Fruit fly (Drosophila melanogaster) whole organism, embryonic: ENCODE measurements around the gene Mal-B1.

Experiments
- Abd-B ChIP-seq: fragments of 200-800 bp; sonication (Bioruptor generic); optimal IDR thresholded peaks from 2 replicates; lab custom pipeline; 2018; ENCODE audit warnings: missing biosample characterization, mild to moderate bottlenecking, missing genetic modification characterization, moderate library complexity
- CG10431 ChIP-seq: fragments of 200-800 bp; sonication (Bioruptor generic); optimal IDR thresholded peaks from 3 replicates; lab custom pipeline; 2018; ENCODE audit warnings: missing biosample characterization, mild to moderate bottlenecking, missing genetic modification characterization
- CG10543 ChIP-seq: fragments of 200-800 bp; sonication (Bioruptor generic); optimal IDR thresholded peaks from 3 replicates; lab custom pipeline; 2017; ENCODE audit warnings: missing biosample characterization, mild to moderate bottlenecking, missing genetic modification characterization, moderate library complexity
- CG11085 ChIP-seq: fragments of 200-800 bp; sonication (Bioruptor generic); IDR thresholded peaks from 2 replicates; pipeline ENCODE4 v1.3.6; 2022; ENCODE audit warnings: missing biosample characterization, missing genetic modification characterization
- CG11695 ChIP-seq: fragments of 200-800 bp; sonication (Bioruptor generic); IDR thresholded peaks from 3 replicates; pipeline ENCODE4 v1.3.6; 2022; ENCODE audit warnings: missing biosample characterization, missing genetic modification characterization
- CG14050 ChIP-seq: fragments of 200-800 bp; sonication (Bioruptor generic); IDR thresholded peaks from 3 replicates; pipeline ENCODE4 v1.3.6; 2022; ENCODE audit warnings: missing biosample characterization, missing genetic modification characterization
- CG15601 ChIP-seq: fragments of 200-800 bp; sonication (Bioruptor generic); optimal IDR thresholded peaks from 3 replicates; lab custom pipeline; 2019; ENCODE audit warnings: missing biosample characterization, mild to moderate bottlenecking, missing genetic modification characterization, moderate library complexity
- CG17802 ChIP-seq: fragments of 200-800 bp; sonication (Bioruptor generic); optimal IDR thresholded peaks from 2 replicates; lab custom pipeline; 2018; ENCODE audit warnings: missing biosample characterization, mild to moderate bottlenecking, missing genetic modification characterization, moderate library complexity
- CG18599 ChIP-seq: fragments of 200-800 bp; sonication (Bioruptor generic); optimal IDR thresholded peaks from 3 replicates; lab custom pipeline; 2017; ENCODE audit warnings: missing biosample characterization, missing genetic modification characterization, mild to moderate bottlenecking, moderate library complexity, missing genetic modification reagents
- CG33213 ChIP-seq: fragments of 200-800 bp; sonication (Bioruptor generic); optimal IDR thresholded peaks from 3 replicates; lab custom pipeline; 2016; ENCODE audit warnings: missing biosample characterization, missing genetic modification characterization
- CG3995 ChIP-seq: fragments of 200-800 bp; sonication (Bioruptor generic); optimal IDR thresholded peaks from 3 replicates; lab custom pipeline; 2016; ENCODE audit warnings: missing biosample characterization, missing genetic modification characterization
- CG4328 ChIP-seq: fragments of 200-800 bp; sonication (Bioruptor generic); optimal IDR thresholded peaks from 3 replicates; lab custom pipeline; 2017; ENCODE audit warnings: missing biosample characterization, missing genetic modification reagents, missing genetic modification characterization
- CG4617 ChIP-seq: fragments of 200-800 bp; sonication (Bioruptor generic); optimal IDR thresholded peaks from 3 replicates; lab custom pipeline; 2016; ENCODE audit warnings: missing biosample characterization, missing genetic modification characterization, borderline replicate concordance
- CG7271 ChIP-seq: fragments of 200-800 bp; sonication (Bioruptor generic); optimal IDR thresholded peaks from 2 replicates; lab custom pipeline; 2018; ENCODE audit warnings: missing biosample characterization, mild to moderate bottlenecking, missing genetic modification characterization, moderate library complexity
- CG7987 ChIP-seq: fragments of 200-800 bp; sonication (Bioruptor generic); optimal IDR thresholded peaks from 2 replicates; lab custom pipeline; 2018; ENCODE audit warnings: missing biosample characterization, mild to moderate bottlenecking, missing genetic modification characterization, moderate library complexity
- CG8765 ChIP-seq: fragments of 200-800 bp; sonication (Bioruptor generic); IDR thresholded peaks from 2 replicates; pipeline ENCODE4 v1.3.6; 2022; ENCODE audit warnings: missing biosample characterization, missing genetic modification characterization
- CG9797 ChIP-seq: fragments of 200-800 bp; sonication (Bioruptor generic); optimal IDR thresholded peaks from 3 replicates; lab custom pipeline; 2018; ENCODE audit warnings: missing biosample characterization, mild to moderate bottlenecking, missing genetic modification characterization
- CHES-1-like ChIP-seq: fragments of 200-800 bp; sonication (Bioruptor generic); optimal IDR thresholded peaks from 2 replicates; lab custom pipeline; 2016; ENCODE audit warnings: missing biosample characterization, missing genetic modification characterization
- Camta ChIP-seq: fragments of 200-800 bp; sonication (Bioruptor generic); optimal IDR thresholded peaks from 2 replicates; lab custom pipeline; 2016; ENCODE audit warnings: missing biosample characterization, missing genetic modification characterization
- Doc2 ChIP-seq: fragments of 200-800 bp; sonication (Bioruptor generic); IDR thresholded peaks from 2 replicates; pipeline ENCODE4 v1.3.6; 2022; ENCODE audit warnings: missing biosample characterization, missing genetic modification characterization
- E2f2 ChIP-seq: fragments of 200-800 bp; sonication (Bioruptor generic); IDR thresholded peaks from 2 replicates; pipeline ENCODE4 v1.3.6; 2022; ENCODE audit warnings: missing biosample characterization, missing genetic modification characterization
- ERR ChIP-seq: fragments of 200-800 bp; sonication (Bioruptor generic); optimal IDR thresholded peaks from 2 replicates; lab custom pipeline; 2016; ENCODE audit warnings: missing biosample characterization, missing genetic modification characterization
- Fer3 ChIP-seq: fragments of 200-800 bp; sonication (Bioruptor generic); optimal IDR thresholded peaks from 2 replicates; lab custom pipeline; 2018; ENCODE audit warnings: missing biosample characterization, mild to moderate bottlenecking, missing genetic modification characterization, moderate library complexity
- Gsc ChIP-seq: fragments of 200-800 bp; sonication (Bioruptor generic); IDR thresholded peaks from 2 replicates; pipeline ENCODE4 v1.3.6; 2022; ENCODE audit warnings: missing biosample characterization, missing genetic modification characterization
- Gug ChIP-seq: fragments of 200-800 bp; sonication (Bioruptor generic); IDR thresholded peaks from 4 replicates; pipeline ENCODE4 v1.3.6; 2022; ENCODE audit warnings: missing biosample characterization, missing genetic modification characterization
- Hr51 ChIP-seq, 2 experiments: fragments of 200-800 bp; sonication (Bioruptor generic); optimal IDR thresholded peaks; 2 replicates in 1 of 2; 3 replicates in 1 of 2; lab custom pipeline; 2016 to 2018; ENCODE audit warnings: missing biosample characterization in 2 of 2, missing genetic modification characterization in 2 of 2, mild to moderate bottlenecking in 1 of 2, moderate library complexity in 1 of 2
- Hsf ChIP-seq: fragments of 200-800 bp; sonication (Bioruptor generic); optimal IDR thresholded peaks from 3 replicates; lab custom pipeline; 2016; ENCODE audit warnings: missing biosample characterization, missing genetic modification characterization
- Max ChIP-seq: fragments of 200-800 bp; sonication (Bioruptor generic); optimal IDR thresholded peaks from 2 replicates; lab custom pipeline; 2016; ENCODE audit warnings: missing biosample characterization, mild to moderate bottlenecking, missing genetic modification characterization
- Oaz ChIP-seq: fragments of 200-800 bp; sonication (Bioruptor generic); IDR thresholded peaks from 2 replicates; pipeline ENCODE4 v1.3.6; 2022; ENCODE audit warnings: missing biosample characterization, missing genetic modification characterization
- abd-A ChIP-seq: fragments of 200-800 bp; sonication (Bioruptor generic); optimal IDR thresholded peaks from 3 replicates; lab custom pipeline; 2019; ENCODE audit warnings: missing biosample characterization, mild to moderate bottlenecking, missing genetic modification characterization, moderate library complexity
- ase ChIP-seq: fragments of 200-800 bp; sonication (Bioruptor generic); IDR thresholded peaks from 3 replicates; pipeline ENCODE4 v1.3.6; 2022; ENCODE audit warnings: missing biosample characterization, missing genetic modification characterization
- bab2 ChIP-seq: fragments of 200-800 bp; sonication (Bioruptor generic); optimal IDR thresholded peaks from 2 replicates; lab custom pipeline; 2016; ENCODE audit warnings: missing biosample characterization, missing genetic modification characterization
- bbx ChIP-seq: fragments of 200-800 bp; sonication (Bioruptor generic); IDR thresholded peaks from 2 replicates; pipeline ENCODE4 v1.3.6; 2022; ENCODE audit warnings: missing biosample characterization, missing genetic modification characterization; ENCODE audit not compliant: partially characterized antibody
- bigmax ChIP-seq: fragments of 200-800 bp; sonication (Bioruptor generic); optimal IDR thresholded peaks from 2 replicates; lab custom pipeline; 2018; ENCODE audit warnings: missing biosample characterization, mild to moderate bottlenecking, missing genetic modification characterization
- btn ChIP-seq: fragments of 200-800 bp; sonication (Bioruptor generic); optimal IDR thresholded peaks from 2 replicates; lab custom pipeline; 2016; ENCODE audit warnings: missing biosample characterization, missing genetic modification characterization
- cad ChIP-seq: fragments of >200 bp; optimal IDR thresholded peaks from 2 replicates; lab custom pipeline; 2017; ENCODE audit warnings: missing biosample characterization, missing genetic modification characterization
- caup ChIP-seq: fragments of 200-800 bp; sonication (Bioruptor generic); optimal IDR thresholded peaks from 3 replicates; lab custom pipeline; 2017; ENCODE audit warnings: missing biosample characterization, mild to moderate bottlenecking, missing genetic modification characterization, moderate library complexity; ENCODE audit not compliant: severe bottlenecking
- chinmo ChIP-seq: fragments of 200-800 bp; sonication (Bioruptor generic); IDR thresholded peaks from 4 replicates; pipeline ENCODE4 v1.3.6; 2022; ENCODE audit warnings: missing biosample characterization, missing genetic modification characterization; ENCODE audit not compliant: partially characterized antibody
- danr ChIP-seq: fragments of 200-800 bp; sonication (Bioruptor generic); IDR thresholded peaks from 2 replicates; pipeline ENCODE4 v1.3.6; 2022; ENCODE audit warnings: missing biosample characterization, missing genetic modification characterization
- exex ChIP-seq: fragments of 200-800 bp; sonication (Bioruptor generic); optimal IDR thresholded peaks from 4 replicates; lab custom pipeline; 2018; ENCODE audit warnings: missing biosample characterization, mild to moderate bottlenecking, missing genetic modification characterization, moderate library complexity
- fd3F ChIP-seq: fragments of 200-800 bp; sonication (Bioruptor generic); optimal IDR thresholded peaks from 2 replicates; lab custom pipeline; 2018; ENCODE audit warnings: missing biosample characterization, mild to moderate bottlenecking, missing genetic modification characterization, moderate library complexity
- lbe ChIP-seq: fragments of 200-800 bp; sonication (Bioruptor generic); optimal IDR thresholded peaks from 2 replicates; lab custom pipeline; 2016; ENCODE audit warnings: missing biosample characterization, mild to moderate bottlenecking, missing genetic modification characterization
- nau ChIP-seq: fragments of 200-800 bp; sonication (Bioruptor generic); optimal IDR thresholded peaks from 3 replicates; lab custom pipeline; 2017; ENCODE audit warnings: missing biosample characterization, mild to moderate bottlenecking, missing genetic modification characterization, missing genetic modification reagents
- pb ChIP-seq: fragments of 200-800 bp; sonication (Bioruptor generic); optimal IDR thresholded peaks from 3 replicates; lab custom pipeline; 2016; ENCODE audit warnings: missing biosample characterization, missing genetic modification characterization
- ranshi ChIP-seq: fragments of 200-800 bp; sonication (Bioruptor generic); IDR thresholded peaks from 2 replicates; pipeline ENCODE4 v1.3.6; 2022; ENCODE audit warnings: missing biosample characterization, missing genetic modification characterization
- sens-2 ChIP-seq: fragments of 200-800 bp; sonication (Bioruptor generic); IDR thresholded peaks from 2 replicates; pipeline ENCODE4 v1.3.6; 2022; ENCODE audit warnings: missing biosample characterization, missing genetic modification characterization
- sim ChIP-seq: fragments of 200-800 bp; sonication (Bioruptor generic); IDR thresholded peaks from 2 replicates; pipeline ENCODE4 v1.3.6; 2022; ENCODE audit warnings: missing biosample characterization, missing genetic modification characterization
- stc ChIP-seq: fragments of 200-800 bp; sonication (Bioruptor generic); IDR thresholded peaks from 2 replicates; pipeline ENCODE4 v1.3.6; 2022; ENCODE audit warnings: missing biosample characterization, missing genetic modification characterization
- unpg ChIP-seq: fragments of 200-800 bp; sonication (Bioruptor generic); optimal IDR thresholded peaks from 3 replicates; lab custom pipeline; 2018; ENCODE audit warnings: missing biosample characterization, mild to moderate bottlenecking, missing genetic modification characterization, moderate library complexity
- zf30C ChIP-seq: fragments of 200-800 bp; sonication (Bioruptor generic); optimal IDR thresholded peaks from 3 replicates; lab custom pipeline; 2018; ENCODE audit warnings: missing biosample characterization, mild to moderate bottlenecking, missing genetic modification characterization
- zfh1 ChIP-seq: fragments of 200-800 bp; sonication (Bioruptor generic); IDR thresholded peaks from 3 replicates; pipeline ENCODE4 v1.3.6; 2022; ENCODE audit warnings: missing biosample characterization, missing genetic modification characterization

Gene Mal-B1

dm6 chr2L:11816376-11816775 is 30.6 kb upstream of the Mal-B1 start (continued):
- TF ChIP-seq unpg, result peak; percentile 94
- TF ChIP-seq CHES-1-like, result peak; percentile 91
- TF ChIP-seq Fer3 (tag; lab: Kevin White, UChicago), result peak; percentile 89
- peak; percentile 97 for TF ChIP-seq CG7987 (GFP tag; lab: Kevin White, UChicago)
- TF ChIP-seq Max (GFP tag; lab: Kevin White, UChicago), result peak; percentile 79
- peak; percentile 89 for TF ChIP-seq CG15601 (tag; lab: Kevin White, UChicago)
- peak; percentile 96 for TF ChIP-seq nau
- peak; percentile 93 for TF ChIP-seq CG10543 (GFP tag; lab: Kevin White, UChicago)
- TF ChIP-seq pb, result peak; percentile 98
- peak; percentile 91 for TF ChIP-seq CG17802 (tag; lab: Kevin White, UChicago)
- peak; percentile 46 for TF ChIP-seq CG3995 (GFP tag; lab: Kevin White, UChicago)
- peak; percentile 30 for TF ChIP-seq exex (tag; lab: Kevin White, UChicago)
- peak; percentile 74 for TF ChIP-seq fd3F (GFP tag; lab: Kevin White, UChicago)
- no peak for TF ChIP-seq Doc2 (GFP tag; lab: Robert Waterston, UW)
- TF ChIP-seq ranshi (GFP tag; lab: Robert Waterston, UW), result peak; percentile 89
- no peak for TF ChIP-seq bbx (GFP tag; lab: Robert Waterston, UW)
- peak; percentile 89 for TF ChIP-seq CG4617 (GFP tag; lab: Kevin White, UChicago)
- peak; percentile 97 for TF ChIP-seq btn (GFP tag; lab: Kevin White, UChicago)
- peak; percentile 89 for TF ChIP-seq CG14050
- TF ChIP-seq caup (GFP tag; lab: Kevin White, UChicago), result peak; percentile 99
- peak; percentile 79 for TF ChIP-seq danr (GFP tag; lab: Robert Waterston, UW)
- TF ChIP-seq bab2 (GFP tag; lab: Kevin White, UChicago), result peak; percentile 88
- peak; percentile 79 for TF ChIP-seq Oaz (GFP tag; lab: Robert Waterston, UW)
- no peak for TF ChIP-seq lbe (GFP tag; lab: Kevin White, UChicago)
- peak; percentile 100 for TF ChIP-seq CG7271 (tag; lab: Kevin White, UChicago)
- TF ChIP-seq CG11085 (GFP tag; lab: Robert Waterston, UW), result peak; percentile 82
- peak; percentile 97 for TF ChIP-seq zfh1 (GFP tag; lab: Robert Waterston, UW)
- no peak for TF ChIP-seq chinmo
- TF ChIP-seq ase, result peak; percentile 92
- peak; percentile 68 for TF ChIP-seq CG9797 (GFP tag; lab: Kevin White, UChicago)
- peak; percentile 88 for TF ChIP-seq stc (GFP tag; lab: Robert Waterston, UW)
- no peak for TF ChIP-seq Gsc
- peak; percentile 35 for TF ChIP-seq abd-A (tag; lab: Kevin White, UChicago)
- peak; percentile 83 for TF ChIP-seq bigmax (GFP tag; lab: Kevin White, UChicago)
- peak; percentile 92 for TF ChIP-seq Hsf (GFP tag; lab: Kevin White, UChicago)
- peak; percentile 97 for TF ChIP-seq CG4328
- peak; percentile 94 for TF ChIP-seq CG18599
- peak; percentile 75 for TF ChIP-seq CG8765
- TF ChIP-seq Hr51 (GFP tag; optimal IDR thresholded peaks at IDR 0.05; lab: Kevin White, UChicago), result peak; percentile 55 to 84
- TF ChIP-seq sens-2 (GFP tag; lab: Robert Waterston, UW), result peak; percentile 96
- peak; percentile 87 for TF ChIP-seq Gug
- TF ChIP-seq CG10431 (GFP tag; lab: Kevin White, UChicago), result peak; percentile 98
- TF ChIP-seq ERR (GFP tag; lab: Kevin White, UChicago), result peak; percentile 77
- peak; percentile 60 for TF ChIP-seq Abd-B (GFP tag; lab: Kevin White, UChicago)
- TF ChIP-seq CG11695 (GFP tag; lab: Robert Waterston, UW), result peak; percentile 86
- peak; percentile 98 for TF ChIP-seq CG33213
- TF ChIP-seq E2f2 (GFP tag; lab: Robert Waterston, UW), result peak; percentile 62
- TF ChIP-seq sim (GFP tag; lab: Robert Waterston, UW), result peak; percentile 97
- TF ChIP-seq cad, result no peak
- peak; percentile 97 for TF ChIP-seq Camta
- peak; percentile 67 for TF ChIP-seq zf30C (GFP tag; lab: Kevin White, UChicago)
